Fruit fly (Drosophila melanogaster): ENCODE data around the gene r2d2.

dm6 chr2L:7794689-7795475 lies 5.1 kb upstream of the r2d2 start:
- TF ChIP-seq Eip78C (GFP tag), result no peak
- TF ChIP-seq Gug (GFP tag; IDR thresholded peaks at IDR 0.05), result no peak
- TF ChIP-seq CG3919 (GFP tag; optimal IDR thresholded peaks at IDR 0.05), result no peak
- no peak for TF ChIP-seq CG3032 (tag; optimal IDR thresholded peaks at IDR 0.05)
- no peak for TF ChIP-seq CG10631 (GFP tag; optimal IDR thresholded peaks at IDR 0.05)
- no peak for TF ChIP-seq fd59A (GFP tag; optimal IDR thresholded peaks at IDR 0.05)
- no peak for TF ChIP-seq CG16779 (tag; optimal IDR thresholded peaks at IDR 0.05)
- no peak for TF ChIP-seq Sox15 (GFP tag; optimal IDR thresholded peaks at IDR 0.05)
- no peak for TF ChIP-seq Met (GFP tag; optimal IDR thresholded peaks at IDR 0.05)
- TF ChIP-seq ss (GFP tag; optimal IDR thresholded peaks at IDR 0.05), result no peak
- no peak for TF ChIP-seq CG6163 (GFP tag; IDR thresholded peaks at IDR 0.05)
- no peak for TF ChIP-seq Eip93F (GFP tag; optimal IDR thresholded peaks at IDR 0.05)
- TF ChIP-seq Sox102F (GFP tag; optimal IDR thresholded peaks at IDR 0.05), result no peak
